Fruit fly (Drosophila melanogaster) whole organism, embryonic: ENCODE measurements around the gene mRpL12.

Experiments used
- Awh ChIP-seq: fragments of 200-800 bp; sonication (Bioruptor generic); IDR thresholded peaks from 2 replicates; pipeline ENCODE4, ENCODE4 v1.3.6; 2022; ENCODE audit warnings: missing biosample characterization, missing genetic modification characterization
- BtbVII ChIP-seq: fragments of 200-800 bp; sonication (Bioruptor generic); optimal IDR thresholded peaks from 3 replicates; lab custom pipeline; 2017; ENCODE audit warnings: missing biosample characterization, mild to moderate bottlenecking, missing genetic modification characterization
- CG1024 ChIP-seq: fragments of 200-800 bp; sonication (Bioruptor generic); IDR thresholded peaks from 2 replicates; pipeline ENCODE4 v1.3.6; 2022; ENCODE audit warnings: missing biosample characterization, missing genetic modification characterization
- CG10565 ChIP-seq: fragments of 200-800 bp; sonication (Bioruptor generic); optimal IDR thresholded peaks from 3 replicates; lab custom pipeline; 2016; ENCODE audit warnings: missing biosample characterization, mild to moderate bottlenecking, missing genetic modification characterization
- CG11456 ChIP-seq: fragments of 200-800 bp; sonication (Bioruptor generic); IDR thresholded peaks from 3 replicates; pipeline ENCODE4 v1.3.6; 2022; ENCODE audit warnings: missing biosample characterization, missing genetic modification characterization
- CG12942 ChIP-seq: fragments of 200-800 bp; sonication (Bioruptor generic); optimal IDR thresholded peaks from 3 replicates; lab custom pipeline; 2016; ENCODE audit warnings: missing biosample characterization, missing genetic modification characterization
- CG13123 ChIP-seq: fragments of 200-800 bp; sonication (Bioruptor generic); optimal IDR thresholded peaks from 2 replicates; lab custom pipeline; 2016; ENCODE audit warnings: missing biosample characterization, missing genetic modification characterization
- CG14965 ChIP-seq: fragments of 200-800 bp; sonication (Bioruptor generic); optimal IDR thresholded peaks from 2 replicates; lab custom pipeline; 2016; ENCODE audit warnings: missing biosample characterization, missing genetic modification characterization, borderline replicate concordance
- CG1529 ChIP-seq: fragments of 200-800 bp; sonication (Bioruptor generic); optimal IDR thresholded peaks from 3 replicates; lab custom pipeline; 2018; ENCODE audit warnings: missing biosample characterization, missing genetic modification characterization
- CG15696 ChIP-seq: fragments of 200-800 bp; sonication (Bioruptor generic); optimal IDR thresholded peaks from 2 replicates; lab custom pipeline; 2019; ENCODE audit warnings: missing biosample characterization, mild to moderate bottlenecking, missing genetic modification characterization, moderate library complexity
- CG1603 ChIP-seq: fragments of 200-800 bp; sonication (Bioruptor generic); optimal IDR thresholded peaks from 2 replicates; lab custom pipeline; 2019; ENCODE audit warnings: missing biosample characterization, mild to moderate bottlenecking, missing genetic modification characterization, moderate library complexity
- CG1647 ChIP-seq: fragments of 200-800 bp; sonication (Bioruptor generic); optimal IDR thresholded peaks from 3 replicates; lab custom pipeline; 2016; ENCODE audit warnings: missing biosample characterization, missing genetic modification characterization
- CG17359 ChIP-seq: fragments of 200-800 bp; sonication (Bioruptor generic); optimal IDR thresholded peaks from 3 replicates; lab custom pipeline; 2018; ENCODE audit warnings: missing biosample characterization, mild to moderate bottlenecking, missing genetic modification characterization, moderate library complexity
- CG17568 ChIP-seq: fragments of 200-800 bp; sonication (Bioruptor generic); optimal IDR thresholded peaks from 2 replicates; lab custom pipeline; 2018; ENCODE audit warnings: missing biosample characterization, mild to moderate bottlenecking, missing genetic modification characterization, moderate library complexity
- CG17802 ChIP-seq: fragments of 200-800 bp; sonication (Bioruptor generic); optimal IDR thresholded peaks from 2 replicates; lab custom pipeline; 2018; ENCODE audit warnings: missing biosample characterization, mild to moderate bottlenecking, missing genetic modification characterization, moderate library complexity
- CG18011 ChIP-seq: fragments of 200-800 bp; sonication (Bioruptor generic); optimal IDR thresholded peaks from 2 replicates; lab custom pipeline; 2017; ENCODE audit warnings: missing biosample characterization, missing genetic modification characterization, mild to moderate bottlenecking, moderate library complexity, missing genotype
- CG32772 ChIP-seq: fragments of 200-800 bp; sonication (Bioruptor generic); IDR thresholded peaks from 2 replicates; pipeline ENCODE4 v1.3.6; 2022; ENCODE audit warnings: missing biosample characterization, missing genetic modification characterization
- CG4360 ChIP-seq: fragments of 200-800 bp; sonication (Bioruptor generic); IDR thresholded peaks from 2 replicates; pipeline ENCODE4 v1.3.6; 2022; ENCODE audit warnings: missing biosample characterization, missing genetic modification characterization
- CG6683 ChIP-seq: fragments of 200-800 bp; sonication (Bioruptor generic); optimal IDR thresholded peaks from 2 replicates; lab custom pipeline; 2017; ENCODE audit warnings: missing biosample characterization, mild to moderate bottlenecking, missing genetic modification characterization, missing genetic modification reagents
- CG7372 ChIP-seq: fragments of 200-800 bp; sonication (Bioruptor generic); IDR thresholded peaks from 2 replicates; pipeline ENCODE4 v1.3.6; 2022; ENCODE audit warnings: missing biosample characterization, missing genetic modification characterization
- CG8290 ChIP-seq, 3 experiments: fragments of 200-800 bp; sonication (Bioruptor generic); optimal IDR thresholded peaks; 2 replicates each; lab custom pipeline; 2016 to 2019; ENCODE audit warnings: missing biosample characterization in 3 of 3, missing genetic modification characterization in 3 of 3, mild to moderate bottlenecking in 2 of 3, moderate library complexity in 1 of 3
- CG9727 ChIP-seq: fragments of 200-800 bp; sonication (Bioruptor generic); optimal IDR thresholded peaks from 3 replicates; lab custom pipeline; 2017; ENCODE audit warnings: missing biosample characterization, mild to moderate bottlenecking, missing genetic modification characterization
- CG9797 ChIP-seq: fragments of 200-800 bp; sonication (Bioruptor generic); optimal IDR thresholded peaks from 3 replicates; lab custom pipeline; 2018; ENCODE audit warnings: missing biosample characterization, mild to moderate bottlenecking, missing genetic modification characterization
- Deaf1 ChIP-seq: fragments of 200-800 bp; optimal IDR thresholded peaks from 3 replicates; lab custom pipeline; 2019; ENCODE audit warnings: missing biosample characterization, mild to moderate bottlenecking, missing genetic modification characterization, moderate library complexity
- Dek ChIP-seq: fragments of 200-800 bp; sonication (Bioruptor generic); optimal IDR thresholded peaks from 3 replicates; lab custom pipeline; 2019; ENCODE audit warnings: missing biosample characterization, mild to moderate bottlenecking, missing genetic modification characterization, moderate library complexity
- Dip3 ChIP-seq: fragments of 200-800 bp; sonication (Bioruptor generic); optimal IDR thresholded peaks from 3 replicates; lab custom pipeline; 2016; ENCODE audit warnings: missing biosample characterization, missing genetic modification characterization
- Ets97D ChIP-seq: fragments of 200-800 bp; sonication (Bioruptor generic); optimal IDR thresholded peaks from 3 replicates; lab custom pipeline; 2016; ENCODE audit warnings: missing biosample characterization, missing genetic modification characterization
- NFAT ChIP-seq: fragments of 200-800 bp; sonication (Bioruptor generic); IDR thresholded peaks from 2 replicates; pipeline ENCODE4 v1.3.6; 2022; ENCODE audit warnings: missing biosample characterization, missing genetic modification characterization
- Nf-YC ChIP-seq: fragments of 200-800 bp; optimal IDR thresholded peaks from 3 replicates; lab custom pipeline; 2019; ENCODE audit warnings: missing biosample characterization, mild to moderate bottlenecking, missing genetic modification characterization, moderate library complexity
- Poxn ChIP-seq: fragments of 200-800 bp; sonication (Bioruptor generic); IDR thresholded peaks from 2 replicates; pipeline ENCODE4 v1.3.6; 2022; ENCODE audit warnings: missing biosample characterization, missing genetic modification characterization
- Ptx1 ChIP-seq: fragments of 200-800 bp; sonication (Bioruptor generic); IDR thresholded peaks from 2 replicates; pipeline ENCODE4 v1.3.6; 2022; ENCODE audit warnings: missing biosample characterization, missing genetic modification characterization
- Xbp1 ChIP-seq: fragments of 200-800 bp; sonication (Bioruptor generic); optimal IDR thresholded peaks from 3 replicates; lab custom pipeline; 2016; ENCODE audit warnings: missing biosample characterization, mild to moderate bottlenecking, missing genetic modification characterization
- cg ChIP-seq: fragments of 200-800 bp; sonication (Bioruptor generic); optimal IDR thresholded peaks from 3 replicates; lab custom pipeline; 2019; ENCODE audit warnings: missing biosample characterization, mild to moderate bottlenecking, missing genetic modification characterization, moderate library complexity
- chinmo ChIP-seq: fragments of 200-800 bp; sonication (Bioruptor generic); IDR thresholded peaks from 4 replicates; pipeline ENCODE4 v1.3.6; 2022; ENCODE audit warnings: missing biosample characterization, missing genetic modification characterization; ENCODE audit not compliant: partially characterized antibody
- chn ChIP-seq: fragments of 200-800 bp; sonication (Bioruptor generic); optimal IDR thresholded peaks from 2 replicates; lab custom pipeline; 2016; ENCODE audit warnings: missing biosample characterization, missing genetic modification characterization
- crp ChIP-seq, 2 experiments: fragments of 200-800 bp; sonication (Bioruptor generic); optimal IDR thresholded peaks; 2 replicates in 1 of 2; 3 replicates in 1 of 2; lab custom pipeline; 2017; ENCODE audit warnings: missing biosample characterization in 2 of 2, missing genetic modification characterization in 2 of 2, mild to moderate bottlenecking in 1 of 2, moderate library complexity in 1 of 2
- disco-r ChIP-seq: fragments of 200-800 bp; sonication (Bioruptor generic); optimal IDR thresholded peaks from 2 replicates; lab custom pipeline; 2016; ENCODE audit warnings: missing biosample characterization, missing genetic modification characterization
- eyg ChIP-seq: fragments of 200-800 bp; sonication (Bioruptor generic); optimal IDR thresholded peaks from 3 replicates; lab custom pipeline; 2016; ENCODE audit warnings: missing biosample characterization, missing genetic modification characterization
- gce ChIP-seq: fragments of 200-800 bp; sonication (Bioruptor generic); IDR thresholded peaks from 3 replicates; pipeline ENCODE4 v1.3.6; 2022; ENCODE audit warnings: missing biosample characterization, missing genetic modification characterization
- gsb-n ChIP-seq: fragments of 200-800 bp; sonication (Bioruptor generic); optimal IDR thresholded peaks from 3 replicates; lab custom pipeline; 2018; ENCODE audit warnings: missing biosample characterization, mild to moderate bottlenecking, missing genetic modification characterization
- kay ChIP-seq: fragments of 200-800 bp; sonication (Bioruptor generic); optimal IDR thresholded peaks from 2 replicates; lab custom pipeline; 2016; ENCODE audit warnings: missing biosample characterization, missing genetic modification characterization
- nerfin-1 ChIP-seq: fragments of 200-800 bp; sonication (Bioruptor generic); optimal IDR thresholded peaks from 3 replicates; lab custom pipeline; 2019; ENCODE audit warnings: missing biosample characterization, mild to moderate bottlenecking, missing genetic modification characterization, moderate library complexity
- sd ChIP-seq: fragments of 200-800 bp; sonication (Bioruptor generic); optimal IDR thresholded peaks from 3 replicates; lab custom pipeline; 2018; ENCODE audit warnings: missing biosample characterization, mild to moderate bottlenecking, missing genetic modification characterization, moderate library complexity
- sima ChIP-seq: fragments of 200-800 bp; sonication (Bioruptor generic); optimal IDR thresholded peaks from 2 replicates; lab custom pipeline; 2016; ENCODE audit warnings: missing biosample characterization, missing genetic modification characterization
- trh ChIP-seq: fragments of 200-800 bp; sonication (Bioruptor generic); optimal IDR thresholded peaks from 2 replicates; lab custom pipeline; 2016; ENCODE audit warnings: missing biosample characterization, missing genetic modification characterization
- yki ChIP-seq: fragments of >200 bp; optimal IDR thresholded peaks from 3 replicates; lab custom pipeline; 2018

mRpL12 gene

dm6 chr3L:8952549-8953198 lies 3.9 kb upstream of the mRpL12 start (continued):
- TF ChIP-seq NFAT (GFP tag; lab: Robert Waterston, UW) (no peak), CG1024 (GFP tag; lab: Robert Waterston, UW) (no peak), CG4360 (GFP tag; lab: Robert Waterston, UW) (0 out of 2 replicates have a peak, but pooled peaks have one; percentile 4), chn (GFP tag; lab: Kevin White, UChicago) (no peak), Dip3 (no peak)

dm6 chr3L:8953199-8953956 lies 3.2 kb upstream of the mRpL12 start:
- TF ChIP-seq cg (GFP tag; lab: Kevin White, UChicago) (no peak), CG17359 (tag; lab: Kevin White, UChicago) (peak; percentile 71), CG1603 (tag; lab: Kevin White, UChicago) (no peak), gsb-n (tag; lab: Kevin White, UChicago) (peak; percentile 53), CG17802 (tag; lab: Kevin White, UChicago) (no peak), Dek (tag; lab: Kevin White, UChicago) (peak; percentile 74), CG1529 (GFP tag; lab: Kevin White, UChicago) (peak; percentile 42), CG15696 (peak; percentile 32), CG11456 (GFP tag; lab: Robert Waterston, UW) (no peak), CG7372 (GFP tag; lab: Robert Waterston, UW) (no peak), CG13123 (GFP tag; lab: Kevin White, UChicago) (no peak), Deaf1 (tag; lab: Kevin White, UChicago) (peak; percentile 99), Dip3 (peak; percentile 15), CG14965 (GFP tag; lab: Kevin White, UChicago) (no peak), chinmo (GFP tag; lab: Robert Waterston, UW) (0 out of 4 replicates have a peak, but pooled peaks have one; percentile 34), Ets97D (GFP tag; lab: Kevin White, UChicago) (no peak), disco-r (GFP tag; lab: Kevin White, UChicago) (peak; percentile 57), Ptx1 (GFP tag; lab: Robert Waterston, UW) (peak; percentile 41; the same call in 1 of the 2 replicates), Nf-YC (tag; lab: Kevin White, UChicago) (peak; percentile 73), trh (GFP tag; lab: Kevin White, UChicago) (no peak), gce (GFP tag; lab: Robert Waterston, UW) (no peak), Xbp1 (peak; percentile 42), CG18011 (GFP tag; lab: Kevin White, UChicago) (no peak), yki (no peak), CG9797 (no peak), sima (GFP tag; lab: Kevin White, UChicago) (no peak), CG9727 (GFP tag; lab: Kevin White, UChicago) (peak; percentile 63), kay (GFP tag; lab: Kevin White, UChicago) (no peak), CG8290 (GFP tag; optimal IDR thresholded peaks at IDR 0.05; lab: Kevin White, UChicago) (no peak), CG8290 (tag; optimal IDR thresholded peaks at IDR 0.05; lab: Kevin White, UChicago) (peak in 1 of 2 experiments; percentile 26), CG17568 (GFP tag; lab: Kevin White, UChicago) (peak; percentile 5), CG1647 (GFP tag; lab: Kevin White, UChicago) (no peak), CG32772 (GFP tag; lab: Robert Waterston, UW) (no peak), nerfin-1 (tag; lab: Kevin White, UChicago) (peak; percentile 47), sd (tag; lab: Kevin White, UChicago) (no peak), BtbVII (peak; percentile 68), CG10565 (GFP tag; lab: Kevin White, UChicago) (no peak), eyg (GFP tag; lab: Kevin White, UChicago) (no peak), crp (GFP tag; optimal IDR thresholded peaks at IDR 0.05; lab: Kevin White, UChicago) (peak in 1 of 2 experiments; percentile 52), CG6683 (GFP tag; lab: Kevin White, UChicago) (peak; percentile 51), CG12942 (no peak), Awh (0 out of 2 replicates have a peak, but pooled peaks have one; percentile 12), Poxn (no peak)
